Worm (Caenorhabditis elegans): ENCODE data around the gene ceh-7.

Gene ceh-7

DNA sequence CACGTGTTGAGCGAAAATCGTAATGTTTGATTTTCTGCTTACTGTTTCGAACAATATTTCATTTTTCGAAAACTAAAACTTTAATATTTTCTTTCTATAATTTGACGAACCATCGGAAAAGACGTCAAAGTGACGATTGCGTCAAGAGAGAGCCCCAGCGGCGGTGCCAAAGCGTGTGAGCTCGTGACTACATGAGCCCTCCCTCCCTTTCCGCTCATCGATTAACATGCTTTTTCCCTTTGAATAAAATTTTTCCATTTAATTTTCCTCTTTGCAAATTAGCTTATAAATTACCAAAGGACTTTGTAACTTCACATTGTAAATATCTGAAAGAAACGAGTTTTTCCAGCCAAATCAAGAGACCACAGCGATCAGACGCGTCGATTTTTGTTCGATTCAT is 39.3 kb upstream of the ceh-7 start:
- TF ChIP-seq nhr-11 (tag; optimal IDR thresholded peaks at IDR 0.05) (no peak), lin-15B (tag; optimal IDR thresholded peaks at IDR 0.05) (peak; percentile 21)

DNA sequence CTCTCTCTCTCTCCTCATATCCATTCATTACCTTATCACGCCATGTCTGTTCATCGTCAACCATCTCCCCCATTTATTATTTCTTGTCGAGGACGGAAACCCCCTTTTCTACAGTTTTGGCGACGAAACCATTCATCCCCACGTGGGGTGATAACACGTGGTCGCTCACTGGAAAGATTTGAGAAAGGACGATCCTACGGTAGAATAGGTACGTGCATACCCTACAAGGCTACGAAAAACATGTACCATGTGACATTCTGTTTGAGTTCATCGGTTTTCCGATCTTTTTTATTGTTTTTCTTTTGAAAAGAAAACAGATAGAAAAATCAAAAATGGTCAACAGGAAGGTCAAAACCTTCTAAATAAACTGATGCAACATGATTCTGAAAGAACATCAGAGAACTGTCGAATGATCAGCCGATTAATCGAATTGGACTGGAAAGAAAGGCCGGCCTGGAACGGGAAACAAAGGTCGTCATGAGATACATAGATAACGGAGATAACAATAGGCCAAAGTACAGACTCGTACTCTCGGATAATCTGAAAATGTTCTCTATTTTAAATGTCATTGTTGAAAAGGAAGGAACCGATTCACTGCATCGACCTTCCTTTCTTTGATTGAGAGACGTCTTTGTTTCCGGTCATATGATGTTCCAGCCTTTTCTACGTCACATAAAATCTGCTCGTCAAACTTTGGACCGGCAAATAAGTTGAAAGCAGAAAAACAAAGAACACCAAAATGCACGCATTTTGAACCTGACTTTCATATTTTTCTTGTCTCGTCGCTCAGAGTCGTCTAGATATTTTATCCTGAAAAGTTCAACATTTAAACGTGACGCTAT is 38.6 kb upstream of the ceh-7 start:
- no peak for TF ChIP-seq nhr-77 (tag; optimal IDR thresholded peaks at IDR 0.05)
- peak; percentile 85 for TF ChIP-seq nhr-23 (tag; optimal IDR thresholded peaks at IDR 0.05)
- TF ChIP-seq snpc-4 (tag; optimal IDR thresholded peaks at IDR 0.05) = no peak
- TF ChIP-seq nhr-237 (tag; optimal IDR thresholded peaks at IDR 0.05) = no peak
- no peak for TF ChIP-seq nhr-76 (tag; optimal IDR thresholded peaks at IDR 0.05)
- no peak for TF ChIP-seq aly-2 (tag; optimal IDR thresholded peaks at IDR 0.05)
- TF ChIP-seq hmg-11 (tag; optimal IDR thresholded peaks at IDR 0.05) = no peak
- TF ChIP-seq mml-1 (tag; optimal IDR thresholded peaks at IDR 0.05) = no peak
- peak; percentile 4 for TF ChIP-seq lsy-12 (tag; optimal IDR thresholded peaks at IDR 0.05)
- peak; percentile 18 for TF ChIP-seq pqm-1 (tag; optimal IDR thresholded peaks at IDR 0.05)
- TF ChIP-seq daf-12 (tag; optimal IDR thresholded peaks at IDR 0.05) = no peak
- no peak for TF ChIP-seq fkh-2 (tag; optimal IDR thresholded peaks at IDR 0.05)
- TF ChIP-seq fkh-10 (GFP tag; optimal IDR thresholded peaks at IDR 0.05) = no peak
- TF ChIP-seq ama-1 (optimal IDR thresholded peaks at IDR 0.05) = peak; percentile 63
- TF ChIP-seq egl-27 (tag; optimal IDR thresholded peaks at IDR 0.05) = peak; percentile 34
- TF ChIP-seq elt-2 (tag; optimal IDR thresholded peaks at IDR 0.05) = peak; percentile 72
- peak; percentile 88 for TF ChIP-seq nhr-25 (tag; optimal IDR thresholded peaks at IDR 0.05)
- TF ChIP-seq mdl-1 (tag; optimal IDR thresholded peaks at IDR 0.05) = peak; percentile 92
- no peak for TF ChIP-seq nhr-12 (tag; optimal IDR thresholded peaks at IDR 0.05)
- peak; percentile 95 for TF ChIP-seq nhr-43 (tag; optimal IDR thresholded peaks at IDR 0.05; ENCODE audit: poor library complexity, severe bottlenecking)
- peak; percentile 66 for TF ChIP-seq jun-1 (tag; optimal IDR thresholded peaks at IDR 0.05)
- TF ChIP-seq elt-1 (tag; optimal IDR thresholded peaks at IDR 0.05) = peak; percentile 82
- peak; percentile 42 for TF ChIP-seq nfya-1 (tag; optimal IDR thresholded peaks at IDR 0.05; ENCODE audit: insufficient read depth)
- TF ChIP-seq nhr-11 (tag; optimal IDR thresholded peaks at IDR 0.05) = peak; percentile 80
- peak; percentile 31 for TF ChIP-seq ztf-4 (tag; optimal IDR thresholded peaks at IDR 0.05)
- no peak for TF ChIP-seq pha-4 (tag; optimal IDR thresholded peaks at IDR 0.05)
- no peak for TF ChIP-seq nhr-67 (tag; optimal IDR thresholded peaks at IDR 0.05)
- peak; percentile 52 for TF ChIP-seq tbx-2 (tag; optimal IDR thresholded peaks at IDR 0.05)
- peak in 2 of 3 experiments; percentile 21 to 59 for TF ChIP-seq elt-3 (tag; optimal IDR thresholded peaks at IDR 0.05)

DNA sequence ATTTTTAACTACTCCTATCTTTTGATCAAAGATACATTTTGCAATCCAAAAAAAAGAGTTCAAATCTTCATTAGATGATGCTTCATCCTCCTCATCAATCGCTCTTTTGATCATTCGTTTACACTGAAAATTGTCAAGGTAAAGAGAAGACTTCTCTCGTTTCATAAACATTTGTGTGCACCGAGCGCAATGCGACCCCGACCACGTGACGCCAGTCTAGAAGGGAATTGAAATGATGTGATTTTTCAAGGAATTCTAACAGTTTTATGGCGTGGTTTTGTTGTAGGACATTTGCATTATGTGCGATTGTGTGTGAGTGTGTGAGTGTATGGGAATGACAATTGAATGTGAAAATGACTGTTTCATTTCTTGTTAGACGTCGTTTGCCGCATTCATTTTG is 37.6 kb upstream of the ceh-7 start:
- TF ChIP-seq mdl-1 (tag; optimal IDR thresholded peaks at IDR 0.05) (peak; percentile 64), nhr-11 (tag; optimal IDR thresholded peaks at IDR 0.05) (no peak), egl-5 (tag; optimal IDR thresholded peaks at IDR 0.05) (peak; percentile 86), ceh-16 (tag; optimal IDR thresholded peaks at IDR 0.05) (no peak), unc-62 (GFP tag; optimal IDR thresholded peaks at IDR 0.05) (no peak), elt-1 (tag; optimal IDR thresholded peaks at IDR 0.05) (no peak), nhr-25 (tag; optimal IDR thresholded peaks at IDR 0.05) (peak; percentile 20), nfya-1 (tag; optimal IDR thresholded peaks at IDR 0.05; ENCODE audit: insufficient read depth) (peak; percentile 26), pha-4 (tag; optimal IDR thresholded peaks at IDR 0.05) (peak; percentile 25), elt-2 (tag; optimal IDR thresholded peaks at IDR 0.05) (peak; percentile 50)

DNA sequence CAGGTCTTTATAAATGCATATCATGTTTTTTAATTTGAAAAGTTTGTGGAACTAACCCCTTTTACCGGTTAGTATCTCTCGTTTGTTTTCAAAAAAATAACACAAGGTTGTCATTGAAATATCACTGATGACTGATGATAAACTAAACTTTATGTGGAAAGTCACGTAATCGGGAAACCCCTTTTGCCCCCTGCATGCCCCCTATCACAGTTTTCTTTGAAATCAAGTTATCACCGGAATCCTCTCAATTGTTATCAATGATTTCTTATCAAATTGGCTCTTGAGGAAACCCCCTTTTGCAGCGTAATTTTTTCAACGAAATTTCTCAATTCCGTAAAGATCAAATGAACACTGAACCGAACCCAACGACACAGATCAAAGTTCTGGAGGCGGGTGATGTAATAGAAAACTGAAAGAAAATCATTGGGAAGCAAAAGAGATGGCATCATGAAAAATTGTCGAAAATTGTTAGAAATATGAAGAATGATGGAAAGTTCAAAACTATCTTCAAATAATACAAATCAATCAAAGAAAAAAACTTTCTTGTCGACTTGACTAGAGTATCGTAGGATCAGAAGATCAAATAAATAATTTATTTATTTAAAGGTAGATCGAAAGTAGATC is 36.8 kb upstream of the ceh-7 start:
- TF ChIP-seq mdl-1 (tag; optimal IDR thresholded peaks at IDR 0.05) = peak; percentile 39
- TF ChIP-seq tbx-2 (tag; optimal IDR thresholded peaks at IDR 0.05) = no peak
- TF ChIP-seq nhr-28 (tag; optimal IDR thresholded peaks at IDR 0.05) = no peak
- TF ChIP-seq fkh-2 (tag; optimal IDR thresholded peaks at IDR 0.05) = no peak
- TF ChIP-seq egl-27 (tag; optimal IDR thresholded peaks at IDR 0.05) = no peak
- no peak for TF ChIP-seq ceh-9 (tag; optimal IDR thresholded peaks at IDR 0.05)
- no peak for TF ChIP-seq zag-1 (tag; optimal IDR thresholded peaks at IDR 0.05)
- TF ChIP-seq nhr-11 (tag; optimal IDR thresholded peaks at IDR 0.05) = no peak
- TF ChIP-seq nhr-43 (tag; optimal IDR thresholded peaks at IDR 0.05; ENCODE audit: poor library complexity, severe bottlenecking) = peak; percentile 65
- no peak for TF ChIP-seq elt-1 (tag; optimal IDR thresholded peaks at IDR 0.05)
- TF ChIP-seq lin-39 (tag; optimal IDR thresholded peaks at IDR 0.05) = no peak
- no peak for TF ChIP-seq aly-2 (tag; optimal IDR thresholded peaks at IDR 0.05)
- no peak for TF ChIP-seq nhr-12 (tag; optimal IDR thresholded peaks at IDR 0.05)
- TF ChIP-seq ztf-4 (tag; optimal IDR thresholded peaks at IDR 0.05) = no peak
- no peak for TF ChIP-seq snpc-4 (tag; optimal IDR thresholded peaks at IDR 0.05)
- TF ChIP-seq unc-39 (tag; optimal IDR thresholded peaks at IDR 0.05) = no peak
- TF ChIP-seq ZK546.5 (tag; optimal IDR thresholded peaks at IDR 0.05) = no peak
- no peak for TF ChIP-seq ceh-16 (tag; optimal IDR thresholded peaks at IDR 0.05)
- TF ChIP-seq jun-1 (tag; optimal IDR thresholded peaks at IDR 0.05) = peak; percentile 67
- TF ChIP-seq mml-1 (tag; optimal IDR thresholded peaks at IDR 0.05) = no peak
- peak; percentile 95 for TF ChIP-seq elt-2 (tag; optimal IDR thresholded peaks at IDR 0.05)
- TF ChIP-seq fos-1 (tag; optimal IDR thresholded peaks at IDR 0.05) = peak; percentile 66
- TF ChIP-seq unc-62 (GFP tag; optimal IDR thresholded peaks at IDR 0.05) = no peak
- no peak for TF ChIP-seq pha-4 (tag; optimal IDR thresholded peaks at IDR 0.05)
- no peak for TF ChIP-seq ceh-28 (tag; optimal IDR thresholded peaks at IDR 0.05)
- TF ChIP-seq nhr-25 (tag; optimal IDR thresholded peaks at IDR 0.05) = peak; percentile 6
- TF ChIP-seq fkh-10 (GFP tag; optimal IDR thresholded peaks at IDR 0.05) = no peak
- no peak for TF ChIP-seq skn-1 (tag; optimal IDR thresholded peaks at IDR 0.05)
- no peak for TF ChIP-seq nhr-237 (tag; optimal IDR thresholded peaks at IDR 0.05)
- TF ChIP-seq hmg-11 (tag; optimal IDR thresholded peaks at IDR 0.05) = no peak

Data from whole organism, L3 larva.